Worm (Caenorhabditis elegans): ENCODE results near the gene mig-2.

mig-2 gene

ce11 chrX:11509547-11509946, 38.9 kb upstream of the mig-2 start (continued):
- TF ChIP-seq nhr-237 (tag; optimal IDR thresholded peaks at IDR 0.05) (no peak), nhr-111 (GFP tag; optimal IDR thresholded peaks at IDR 0.05) (no peak), nhr-25 (tag; optimal IDR thresholded peaks at IDR 0.05; ENCODE audit: borderline replicate concordance, insufficient read depth) (no peak), aha-1 (tag) (no peak), daf-19 (GFP tag; conservative IDR thresholded peaks at IDR 0.05) (no peak), zip-2 (tag; optimal IDR thresholded peaks at IDR 0.05) (no peak), hmg-1.1 (GFP tag; IDR thresholded peaks at IDR 0.05) (no peak), zfp-3 (GFP tag; conservative IDR thresholded peaks at IDR 0.05) (no peak), lin-13 (GFP tag; optimal IDR thresholded peaks at IDR 0.05) (no peak), lin-1 (GFP tag; IDR thresholded peaks at IDR 0.05) (0 out of 2 replicates have a peak, but pooled peaks have one; percentile 24), attf-4 (tag; optimal IDR thresholded peaks at IDR 0.05) (no peak), snpc-4 (tag; optimal IDR thresholded peaks at IDR 0.05) (no peak), unc-130 (GFP tag; optimal IDR thresholded peaks at IDR 0.05) (no peak), pqm-1 (tag; optimal IDR thresholded peaks at IDR 0.05) (peak; percentile 96), dmd-6 (GFP tag; IDR thresholded peaks at IDR 0.05) (peak; percentile 81), lir-3 (tag; optimal IDR thresholded peaks at IDR 0.05) (no peak), egl-43 (GFP tag; IDR thresholded peaks at IDR 0.05) (no peak), nhr-102 (tag; optimal IDR thresholded peaks at IDR 0.05) (no peak), F10B5.3 (tag; optimal IDR thresholded peaks at IDR 0.05) (no peak), tag-97 (GFP tag; IDR thresholded peaks at IDR 0.05) (no peak), saeg-2 (GFP tag; IDR thresholded peaks at IDR 0.05) (no peak), mdl-1 (tag; optimal IDR thresholded peaks at IDR 0.05) (peak in 1 of 2 experiments; percentile 24), set-16 (GFP tag; IDR thresholded peaks at IDR 0.05) (no peak), php-3 (GFP tag; IDR thresholded peaks at IDR 0.05) (0 out of 2 replicates have a peak, but pooled peaks have one; percentile 26), madf-9 (GFP tag; conservative IDR thresholded peaks at IDR 0.05) (no peak), ztf-7 (tag; optimal IDR thresholded peaks at IDR 0.05) (no peak), lin-29 (GFP tag; IDR thresholded peaks at IDR 0.05) (no peak), nhr-77 (tag; optimal IDR thresholded peaks at IDR 0.05) (peak; percentile 39), nhr-42 (GFP tag; IDR thresholded peaks at IDR 0.05) (no peak), pha-4 (GFP tag; IDR thresholded peaks at IDR 0.05) (no peak), pha-4 (tag; optimal IDR thresholded peaks at IDR 0.05) (no peak), spr-3 (GFP tag; optimal IDR thresholded peaks at IDR 0.05) (no peak)

ce11 chrX:11511231-11511630, 37.2 kb upstream of the mig-2 start, which contains the start of gene ccdc-149:
TSS of gene ccdc-149 (minus strand) at chrX:11511451.
- no peak for TF ChIP-seq daf-16 (GFP tag; optimal IDR thresholded peaks at IDR 0.05)
- peak; percentile 13 for TF ChIP-seq daf-16 (tag; optimal IDR thresholded peaks at IDR 0.05)
- 0 out of 2 replicates have a peak, but pooled peaks have one; percentile 20 for TF ChIP-seq lin-1 (GFP tag; IDR thresholded peaks at IDR 0.05)
- 0 out of 2 replicates have a peak, but pooled peaks have one; percentile 27 for TF ChIP-seq hmg-1.1 (GFP tag; IDR thresholded peaks at IDR 0.05)
- TF ChIP-seq tra-1 (GFP tag; IDR thresholded peaks at IDR 0.05), result 0 out of 2 replicates have a peak, but pooled peaks have one; percentile 27
- TF ChIP-seq nhr-77 (tag; optimal IDR thresholded peaks at IDR 0.05), result no peak
- TF ChIP-seq dmd-6 (GFP tag; IDR thresholded peaks at IDR 0.05), result peak; percentile 5; the same call in 1 of the 2 replicates
- TF ChIP-seq lir-3 (tag; optimal IDR thresholded peaks at IDR 0.05), result no peak
- peak; percentile 25 for TF ChIP-seq mep-1 (tag; optimal IDR thresholded peaks at IDR 0.05)
- TF ChIP-seq madf-5 (GFP tag; IDR thresholded peaks at IDR 0.05), result no peak
- no peak for TF ChIP-seq fos-1 (tag; optimal IDR thresholded peaks at IDR 0.05)
- TF ChIP-seq nhr-102 (tag; optimal IDR thresholded peaks at IDR 0.05), result peak; percentile 7
- TF ChIP-seq rbr-2 (tag; optimal IDR thresholded peaks at IDR 0.05), result no peak

ce11 chrX:11515381-11515780, 33.0 kb upstream of the mig-2 start:
- peak; percentile 47 for TF ChIP-seq aha-1 (tag)
- peak; percentile 34 for TF ChIP-seq hlh-30 (tag; optimal IDR thresholded peaks at IDR 0.05; ENCODE audit: insufficient read depth)
- TF ChIP-seq tag-97 (GFP tag; IDR thresholded peaks at IDR 0.05), result 0 out of 2 replicates have a peak, but pooled peaks have one; percentile 43
- peak; percentile 69 for TF ChIP-seq nhr-10 (tag; optimal IDR thresholded peaks at IDR 0.05)
- no peak for TF ChIP-seq fkh-10 (GFP tag; optimal IDR thresholded peaks at IDR 0.05)
- TF ChIP-seq php-3 (GFP tag; IDR thresholded peaks at IDR 0.05), result peak; percentile 91
- TF ChIP-seq ZK546.5 (tag; optimal IDR thresholded peaks at IDR 0.05), result no peak
- TF ChIP-seq nhr-6 (tag; optimal IDR thresholded peaks at IDR 0.05), result no peak
- TF ChIP-seq mdl-1 (tag; optimal IDR thresholded peaks at IDR 0.05), result peak in 1 of 2 experiments; percentile 48
- peak; percentile 57 for TF ChIP-seq mxl-3 (GFP tag; optimal IDR thresholded peaks at IDR 0.05)
- no peak for TF ChIP-seq Y105C5A.15 (GFP tag; IDR thresholded peaks at IDR 0.05)
- TF ChIP-seq dmd-6 (GFP tag; IDR thresholded peaks at IDR 0.05), result peak; percentile 93
- peak; percentile 94 for TF ChIP-seq nhr-28 (tag; optimal IDR thresholded peaks at IDR 0.05)
- peak; percentile 78 for TF ChIP-seq nhr-77 (tag; optimal IDR thresholded peaks at IDR 0.05)
- TF ChIP-seq tra-1 (GFP tag; IDR thresholded peaks at IDR 0.05), result peak; percentile 69
- peak; percentile 61; the same call in 1 of the 2 replicates for TF ChIP-seq ceh-20 (GFP tag; IDR thresholded peaks at IDR 0.05)
- no peak for TF ChIP-seq Y48G9A.11 (GFP tag; IDR thresholded peaks at IDR 0.05)
